Worm (Caenorhabditis elegans) whole organism, L4/young adult: ENCODE measurements around the gene alh-7.

Experiments used
- W03F9.2 ChIP-seq: fragments of 150-350 bp; optimal IDR thresholded peaks from 2 replicates; lab custom pipeline; 2014; ENCODE audit warnings: missing biosample characterization, missing genetic modification characterization
- dao-5 ChIP-seq: sonication (generic microtip); optimal IDR thresholded peaks from 2 replicates; lab custom pipeline; 2016; ENCODE audit warnings: missing genotype, missing genetic modification characterization, moderate library complexity, missing compliant biosample characterization
- him-1 ChIP-seq: sonication (generic microtip); optimal IDR thresholded peaks from 2 replicates; lab custom pipeline; 2016; ENCODE audit warnings: missing genotype, missing genetic modification reagents, missing genetic modification characterization, missing compliant biosample characterization

ce11 chrII:13454839-13455238 lies 36.7 kb downstream of the alh-7 start:
- no peak for TF ChIP-seq him-1
- no peak for TF ChIP-seq dao-5 (tag; lab: Kevin White, UChicago)
- no peak for TF ChIP-seq W03F9.2 (tag; lab: Kevin White, UChicago)
